Worm (Caenorhabditis elegans) whole organism, L2 larva: ENCODE measurements around the gene T06D8.9.

ENCODE experiments used
- lin-13 ChIP-seq: fragments of 150-350 bp; optimal IDR thresholded peaks from 2 replicates; lab custom pipeline; 2014; ENCODE audit warnings: missing biosample characterization, missing genetic modification reagents, missing genetic modification characterization
- nhr-12 ChIP-seq: fragments of 150-350 bp; optimal IDR thresholded peaks from 2 replicates; lab custom pipeline; 2014; ENCODE audit warnings: missing biosample characterization, missing genetic modification characterization
- nhr-21 ChIP-seq: fragments of 150-350 bp; optimal IDR thresholded peaks from 2 replicates; lab custom pipeline; 2014; ENCODE audit warnings: missing biosample characterization, missing genetic modification characterization
- skn-1 ChIP-seq: sonication (generic microtip); optimal IDR thresholded peaks from 2 replicates; lab custom pipeline; 2017; ENCODE audit warnings: missing biosample characterization, missing genetic modification characterization
- unc-39 ChIP-seq: fragments of 150-350 bp; optimal IDR thresholded peaks from 2 replicates; lab custom pipeline; 2014; ENCODE audit warnings: missing biosample characterization, missing genetic modification characterization
- unc-62 ChIP-seq: fragments of 150-350 bp; optimal IDR thresholded peaks from 2 replicates; lab custom pipeline; 2014; ENCODE audit warnings: missing biosample characterization, missing genetic modification reagents, missing genetic modification characterization
- zag-1 ChIP-seq: fragments of 150-350 bp; optimal IDR thresholded peaks from 2 replicates; lab custom pipeline; 2014; ENCODE audit warnings: missing biosample characterization, missing genetic modification characterization
- ztf-4 ChIP-seq: fragments of 150-350 bp; optimal IDR thresholded peaks from 2 replicates; lab custom pipeline; 2014; ENCODE audit warnings: missing biosample characterization, missing genetic modification characterization

ce11 chrII:11275484-11275883, 36.1 kb downstream of the T06D8.9 start:
- no peak for TF ChIP-seq unc-39
- no peak for TF ChIP-seq unc-62 (GFP tag; lab: Kevin White, UChicago)
- no peak for TF ChIP-seq ztf-4 (tag; lab: Kevin White, UChicago)
- TF ChIP-seq zag-1 (tag; lab: Kevin White, UChicago), result no peak
- TF ChIP-seq lin-13 (GFP tag; lab: Kevin White, UChicago), result no peak
- TF ChIP-seq skn-1 (tag; lab: Kevin White, UChicago), result no peak
- TF ChIP-seq nhr-12 (tag; lab: Kevin White, UChicago), result no peak
- TF ChIP-seq nhr-21 (tag; lab: Kevin White, UChicago), result no peak
